Worm (Caenorhabditis elegans) whole organism, L3 larva: ENCODE results near the gene Y60A3A.23.

Experiments
- ZK546.5 ChIP-seq: sonication (generic microtip); optimal IDR thresholded peaks from 2 replicates; lab custom pipeline; 2017; ENCODE audit warnings: missing biosample characterization, missing genetic modification characterization
- fos-1 ChIP-seq: fragments of 150-350 bp; optimal IDR thresholded peaks from 2 replicates; lab custom pipeline; 2014; ENCODE audit warnings: missing biosample characterization, missing genetic modification characterization

ce11 chrV:19994665-19995064 is 12.9 kb upstream of the Y60A3A.23 start:
- no peak for TF ChIP-seq ZK546.5 (tag; lab: Kevin White, UChicago)
- no peak for TF ChIP-seq fos-1 (tag; lab: Kevin White, UChicago)
